Fruit fly (Drosophila melanogaster) whole organism, embryonic: ENCODE results near the gene kibra.
A peak's percentile ranks its signal among the peaks of the same experiment; 100 is the strongest.

Experiments
- Atf-2 ChIP-seq: fragments of 200-800 bp; sonication (Bioruptor generic); optimal IDR thresholded peaks from 2 replicates; lab custom pipeline; 2016; ENCODE audit warnings: missing biosample characterization, missing genetic modification characterization
- CG10321 ChIP-seq: fragments of 200-800 bp; sonication (Bioruptor generic); IDR thresholded peaks from 2 replicates; pipeline ENCODE4 v1.3.6; 2022; ENCODE audit warnings: missing biosample characterization, missing genetic modification characterization
- CG10654 ChIP-seq: fragments of 200-800 bp; sonication (Bioruptor generic); optimal IDR thresholded peaks from 2 replicates; lab custom pipeline; 2016; ENCODE audit warnings: missing biosample characterization, missing genetic modification characterization
- CG11695 ChIP-seq: fragments of 200-800 bp; sonication (Bioruptor generic); IDR thresholded peaks from 3 replicates; pipeline ENCODE4 v1.3.6; 2022; ENCODE audit warnings: missing biosample characterization, missing genetic modification characterization
- CG13123 ChIP-seq: fragments of 200-800 bp; sonication (Bioruptor generic); optimal IDR thresholded peaks from 2 replicates; lab custom pipeline; 2016; ENCODE audit warnings: missing biosample characterization, missing genetic modification characterization
- CG14860 ChIP-seq: fragments of 200-800 bp; sonication (Bioruptor generic); IDR thresholded peaks from 3 replicates; pipeline ENCODE4 v1.3.6; 2022; ENCODE audit warnings: missing biosample characterization, missing genetic modification characterization; ENCODE audit not compliant: partially characterized antibody
- CG15601 ChIP-seq: fragments of 200-800 bp; sonication (Bioruptor generic); optimal IDR thresholded peaks from 3 replicates; lab custom pipeline; 2019; ENCODE audit warnings: missing biosample characterization, mild to moderate bottlenecking, missing genetic modification characterization, moderate library complexity
- CG17385 ChIP-seq: fragments of 200-800 bp; sonication (Bioruptor generic); optimal IDR thresholded peaks from 3 replicates; lab custom pipeline; 2018; ENCODE audit warnings: missing biosample characterization, mild to moderate bottlenecking, missing genetic modification characterization
- CG17612 ChIP-seq: fragments of 200-800 bp; sonication (Bioruptor generic); IDR thresholded peaks from 2 replicates; pipeline ENCODE4 v1.3.6; 2022; ENCODE audit warnings: missing biosample characterization, missing genetic modification characterization
- CG18619 ChIP-seq: fragments of 200-800 bp; sonication (Bioruptor generic); optimal IDR thresholded peaks from 3 replicates; lab custom pipeline; 2017; ENCODE audit warnings: missing biosample characterization, mild to moderate bottlenecking, missing genetic modification characterization
- CG2712 ChIP-seq: fragments of 200-800 bp; optimal IDR thresholded peaks from 3 replicates; lab custom pipeline; 2019; ENCODE audit warnings: missing biosample characterization, mild to moderate bottlenecking, missing genetic modification characterization, moderate library complexity
- CG4707 ChIP-seq: fragments of 200-800 bp; sonication (Bioruptor generic); optimal IDR thresholded peaks from 2 replicates; lab custom pipeline; 2018; ENCODE audit warnings: missing biosample characterization, mild to moderate bottlenecking, missing genetic modification characterization, moderate library complexity
- CG6654 ChIP-seq: fragments of 200-800 bp; sonication (Bioruptor generic); optimal IDR thresholded peaks from 2 replicates; lab custom pipeline; 2017; ENCODE audit warnings: missing biosample characterization, mild to moderate bottlenecking, missing genetic modification characterization
- CG6813 ChIP-seq: fragments of 200-800 bp; sonication (Bioruptor generic); optimal IDR thresholded peaks from 2 replicates; lab custom pipeline; 2017; ENCODE audit warnings: missing biosample characterization, missing genetic modification characterization, mild to moderate bottlenecking, moderate library complexity, missing genetic modification reagents
- CG7928 ChIP-seq: fragments of 200-800 bp; sonication (Bioruptor generic); optimal IDR thresholded peaks from 2 replicates; lab custom pipeline; 2017; ENCODE audit warnings: missing biosample characterization, mild to moderate bottlenecking, missing genetic modification characterization
- CG8388 ChIP-seq: fragments of 200-800 bp; sonication (Bioruptor generic); optimal IDR thresholded peaks from 2 replicates; lab custom pipeline; 2019; ENCODE audit warnings: missing biosample characterization, mild to moderate bottlenecking, missing genetic modification characterization, moderate library complexity
- CG9727 ChIP-seq: fragments of 200-800 bp; sonication (Bioruptor generic); optimal IDR thresholded peaks from 3 replicates; lab custom pipeline; 2017; ENCODE audit warnings: missing biosample characterization, mild to moderate bottlenecking, missing genetic modification characterization
- CoRest ChIP-seq: fragments of 200-800 bp; sonication (Bioruptor generic); optimal IDR thresholded peaks from 3 replicates; lab custom pipeline; 2018; ENCODE audit warnings: missing biosample characterization, mild to moderate bottlenecking, missing genetic modification characterization, moderate library complexity
- Dll ChIP-seq: fragments of 200-800 bp; sonication (Bioruptor generic); IDR thresholded peaks from 4 replicates; pipeline ENCODE4 v1.3.6; 2022; ENCODE audit warnings: missing biosample characterization, missing genetic modification characterization; ENCODE audit not compliant: partially characterized antibody
- Dp ChIP-seq: fragments of 200-800 bp; sonication (Bioruptor generic); optimal IDR thresholded peaks from 2 replicates; lab custom pipeline; 2018; ENCODE audit warnings: missing biosample characterization, mild to moderate bottlenecking, missing genetic modification characterization, moderate library complexity
- ERR ChIP-seq: fragments of 200-800 bp; sonication (Bioruptor generic); optimal IDR thresholded peaks from 2 replicates; lab custom pipeline; 2016; ENCODE audit warnings: missing biosample characterization, missing genetic modification characterization
- Gug ChIP-seq: fragments of 200-800 bp; sonication (Bioruptor generic); IDR thresholded peaks from 4 replicates; pipeline ENCODE4 v1.3.6; 2022; ENCODE audit warnings: missing biosample characterization, missing genetic modification characterization
- HLH54F ChIP-seq: fragments of 200-800 bp; sonication (Bioruptor generic); optimal IDR thresholded peaks from 3 replicates; lab custom pipeline; 2016; ENCODE audit warnings: missing biosample characterization, missing genetic modification characterization
- HLHmδ ChIP-seq: fragments of 200-800 bp; sonication (Bioruptor generic); optimal IDR thresholded peaks from 2 replicates; lab custom pipeline; 2018; ENCODE audit warnings: missing biosample characterization, mild to moderate bottlenecking, missing genetic modification characterization, moderate library complexity
- Jarid2 ChIP-seq: fragments of 200-800 bp; sonication (Bioruptor generic); optimal IDR thresholded peaks from 3 replicates; lab custom pipeline; 2017; ENCODE audit warnings: mild to moderate bottlenecking, missing biosample characterization, missing genetic modification reagents, missing genetic modification characterization
- MBD-R2 ChIP-seq: fragments of 200-800 bp; sonication (Bioruptor generic); IDR thresholded peaks from 2 replicates; pipeline ENCODE4 v1.3.6; 2022; ENCODE audit warnings: missing biosample characterization, missing genetic modification characterization
- NK7.1 ChIP-seq: fragments of 200-800 bp; sonication (Bioruptor generic); optimal IDR thresholded peaks from 3 replicates; lab custom pipeline; 2016; ENCODE audit warnings: missing biosample characterization, missing genetic modification characterization
- Neu2 ChIP-seq: fragments of 200-800 bp; sonication (Bioruptor generic); optimal IDR thresholded peaks from 3 replicates; lab custom pipeline; 2016; ENCODE audit warnings: missing biosample characterization, missing genetic modification characterization, borderline replicate concordance
- Rx ChIP-seq: fragments of 200-800 bp; sonication (Bioruptor generic); IDR thresholded peaks from 2 replicates; pipeline ENCODE4 v1.3.6; 2022; ENCODE audit warnings: missing biosample characterization, missing genetic modification characterization
- Vsx1 ChIP-seq: fragments of 200-800 bp; sonication (Bioruptor generic); optimal IDR thresholded peaks from 2 replicates; lab custom pipeline; 2017; ENCODE audit warnings: missing biosample characterization, mild to moderate bottlenecking, missing genetic modification characterization, missing genetic modification reagents
- abd-A ChIP-seq: fragments of 200-800 bp; sonication (Bioruptor generic); optimal IDR thresholded peaks from 3 replicates; lab custom pipeline; 2019; ENCODE audit warnings: missing biosample characterization, mild to moderate bottlenecking, missing genetic modification characterization, moderate library complexity
- bab2 ChIP-seq: fragments of 200-800 bp; sonication (Bioruptor generic); optimal IDR thresholded peaks from 2 replicates; lab custom pipeline; 2016; ENCODE audit warnings: missing biosample characterization, missing genetic modification characterization
- bcd ChIP-seq: fragments of 200-800 bp; sonication (Bioruptor generic); optimal IDR thresholded peaks from 2 replicates; lab custom pipeline; 2017; ENCODE audit warnings: missing biosample characterization, mild to moderate bottlenecking, missing genetic modification characterization
- crol ChIP-seq: fragments of 200-800 bp; sonication (Bioruptor generic); IDR thresholded peaks from 2 replicates; pipeline ENCODE4 v1.3.6; 2022; ENCODE audit warnings: missing biosample characterization, missing genetic modification characterization
- ems ChIP-seq: fragments of 200-800 bp; sonication (Bioruptor generic); optimal IDR thresholded peaks from 3 replicates; lab custom pipeline; 2016; ENCODE audit warnings: missing biosample characterization, missing genetic modification characterization
- ftz-f1 ChIP-seq: fragments of 200-800 bp; sonication (Bioruptor generic); optimal IDR thresholded peaks from 2 replicates; lab custom pipeline; 2016; ENCODE audit warnings: missing biosample characterization, missing genetic modification characterization
- gce ChIP-seq: fragments of 200-800 bp; sonication (Bioruptor generic); IDR thresholded peaks from 3 replicates; pipeline ENCODE4 v1.3.6; 2022; ENCODE audit warnings: missing biosample characterization, missing genetic modification characterization
- hb ChIP-seq: fragments of 200-800 bp; sonication (Bioruptor generic); IDR thresholded peaks from 3 replicates; pipeline ENCODE4 v1.3.6; 2022; ENCODE audit warnings: missing biosample characterization, missing genetic modification characterization; ENCODE audit not compliant: partially characterized antibody
- insv ChIP-seq, 2 experiments: fragments of 200-800 bp; sonication (Bioruptor generic); optimal IDR thresholded peaks; 3 replicates each; lab custom pipeline; 2016 to 2018; ENCODE audit warnings: missing biosample characterization in 2 of 2, missing genetic modification characterization in 2 of 2
- lola ChIP-seq, 3 experiments: fragments of >200 bp in 2 of 3; fragments of 200-800 bp in 1 of 3; sonication (Bioruptor generic) in 1 of 3; optimal IDR thresholded peaks; 2 replicates each; lab custom pipeline; 2017 to 2019; ENCODE audit warnings: missing biosample characterization in 3 of 3, missing genetic modification characterization in 3 of 3, mild to moderate bottlenecking in 1 of 3, moderate library complexity in 1 of 3
- pfk ChIP-seq: fragments of 200-800 bp; sonication (Bioruptor generic); optimal IDR thresholded peaks from 2 replicates; lab custom pipeline; 2018; ENCODE audit warnings: missing biosample characterization, mild to moderate bottlenecking, missing genetic modification characterization, moderate library complexity
- pita ChIP-seq: fragments of 200-800 bp; sonication (Bioruptor generic); optimal IDR thresholded peaks from 2 replicates; lab custom pipeline; 2017; ENCODE audit warnings: missing biosample characterization, mild to moderate bottlenecking, missing genetic modification characterization
- pzg ChIP-seq: fragments of 200-800 bp; sonication (Bioruptor generic); optimal IDR thresholded peaks from 3 replicates; lab custom pipeline; 2018; ENCODE audit warnings: missing biosample characterization, mild to moderate bottlenecking, missing genetic modification characterization, moderate library complexity
- rib ChIP-seq: fragments of 200-800 bp; sonication (Bioruptor generic); IDR thresholded peaks from 2 replicates; pipeline ENCODE4 v1.3.6; 2022; ENCODE audit warnings: missing biosample characterization, missing genetic modification characterization
- sens ChIP-seq: fragments of 200-800 bp; sonication (Bioruptor generic); peaks from one replicate; lab custom pipeline; 2016; ENCODE audit warnings: missing biosample characterization, missing genetic modification characterization
- sens-2 ChIP-seq: fragments of 200-800 bp; sonication (Bioruptor generic); IDR thresholded peaks from 2 replicates; pipeline ENCODE4 v1.3.6; 2022; ENCODE audit warnings: missing biosample characterization, missing genetic modification characterization
- sob ChIP-seq: fragments of 200-800 bp; sonication (Bioruptor generic); IDR thresholded peaks from 2 replicates; pipeline ENCODE4 v1.3.6; 2022; ENCODE audit warnings: missing biosample characterization, missing genetic modification characterization
- toy ChIP-seq: fragments of 200-800 bp; sonication (Bioruptor generic); IDR thresholded peaks from 2 replicates; pipeline ENCODE4 v1.3.6; 2022; ENCODE audit warnings: missing biosample characterization, missing genetic modification characterization
- unpg ChIP-seq: fragments of 200-800 bp; sonication (Bioruptor generic); optimal IDR thresholded peaks from 3 replicates; lab custom pipeline; 2018; ENCODE audit warnings: missing biosample characterization, mild to moderate bottlenecking, missing genetic modification characterization, moderate library complexity

The kibra gene

dm6 chr3R:14739501-14740252 is 15.6 kb upstream of the kibra start (continued):
- no peak for TF ChIP-seq CG8388 (GFP tag; lab: Kevin White, UChicago)
- TF ChIP-seq sens (GFP tag; lab: Kevin White, UChicago) = peak; percentile 38
- TF ChIP-seq lola (GFP tag; optimal IDR thresholded peaks at IDR 0.05; lab: Kevin White, UChicago) = peak in 1 of 3 experiments; percentile 63
- no peak for TF ChIP-seq toy (GFP tag; lab: Robert Waterston, UW)
- no peak for TF ChIP-seq Vsx1 (GFP tag; lab: Kevin White, UChicago)
- no peak for TF ChIP-seq Dp (GFP tag; lab: Kevin White, UChicago)
- no peak for TF ChIP-seq rib
- no peak for TF ChIP-seq CG4707 (GFP tag; lab: Kevin White, UChicago)
- TF ChIP-seq CoRest (tag; lab: Kevin White, UChicago) = no peak
- TF ChIP-seq ems (GFP tag; lab: Kevin White, UChicago) = no peak
- no peak for TF ChIP-seq Jarid2 (GFP tag; lab: Kevin White, UChicago)
- no peak for TF ChIP-seq sens-2 (GFP tag; lab: Robert Waterston, UW)
- TF ChIP-seq CG17385 (GFP tag; lab: Kevin White, UChicago) = peak; percentile 67
- no peak for TF ChIP-seq abd-A
- peak; percentile 10 for TF ChIP-seq ERR
- TF ChIP-seq Rx (GFP tag; lab: Robert Waterston, UW) = no peak
- TF ChIP-seq insv (GFP tag; optimal IDR thresholded peaks at IDR 0.05; lab: Kevin White, UChicago) = peak in 1 of 2 experiments; percentile 21
- no peak for TF ChIP-seq bcd (GFP tag; lab: Kevin White, UChicago)
- no peak for TF ChIP-seq NK7.1 (GFP tag; lab: Kevin White, UChicago)
- no peak for TF ChIP-seq CG6654 (GFP tag; lab: Kevin White, UChicago)
- no peak for TF ChIP-seq CG7928 (GFP tag; lab: Kevin White, UChicago)
- no peak for TF ChIP-seq sob (GFP tag; lab: Robert Waterston, UW)
- no peak for TF ChIP-seq pita (GFP tag; lab: Kevin White, UChicago)
- no peak for TF ChIP-seq Gug
- no peak for TF ChIP-seq CG11695 (GFP tag; lab: Robert Waterston, UW)
- no peak for TF ChIP-seq Atf-2 (GFP tag; lab: Kevin White, UChicago)
- TF ChIP-seq CG2712 = no peak
- TF ChIP-seq gce = no peak
- TF ChIP-seq CG9727 (GFP tag; lab: Kevin White, UChicago) = peak; percentile 19
- TF ChIP-seq pfk (GFP tag; lab: Kevin White, UChicago) = no peak
- TF ChIP-seq CG6813 (GFP tag; lab: Kevin White, UChicago) = no peak
- no peak for TF ChIP-seq HLHmδ
- peak; percentile 8; the same call in 1 of the 2 replicates for TF ChIP-seq MBD-R2 (GFP tag; lab: Robert Waterston, UW)
- peak; percentile 76 for TF ChIP-seq crol
- no peak for TF ChIP-seq unpg
- no peak for TF ChIP-seq ftz-f1 (GFP tag; lab: Kevin White, UChicago)
- no peak for TF ChIP-seq HLH54F
- TF ChIP-seq CG10654 (GFP tag; lab: Kevin White, UChicago) = no peak
- TF ChIP-seq CG18619 (GFP tag; lab: Kevin White, UChicago) = no peak
- TF ChIP-seq CG15601 (tag; lab: Kevin White, UChicago) = no peak
- no peak for TF ChIP-seq CG13123 (GFP tag; lab: Kevin White, UChicago)
- no peak for TF ChIP-seq pzg (GFP tag; lab: Kevin White, UChicago)
- TF ChIP-seq CG10321 (GFP tag; lab: Robert Waterston, UW) = no peak
- no peak for TF ChIP-seq hb
- TF ChIP-seq CG17612 (GFP tag; lab: Robert Waterston, UW) = no peak
- TF ChIP-seq Dll (GFP tag; lab: Robert Waterston, UW) = 0 out of 4 replicates have a peak, but pooled peaks have one; percentile 1
- TF ChIP-seq CG14860 (GFP tag; lab: Robert Waterston, UW) = no peak
- TF ChIP-seq Neu2 (GFP tag; lab: Kevin White, UChicago) = no peak
- no peak for TF ChIP-seq bab2
